Fruit fly (Drosophila melanogaster) whole organism, embryonic: ENCODE measurements around the gene Gfat2.

Experiments used
- Aef1 ChIP-seq: fragments of 200-800 bp; sonication (Bioruptor generic); IDR thresholded peaks from 3 replicates; pipeline ENCODE4 v1.3.6; 2022; ENCODE audit warnings: missing biosample characterization, missing genetic modification characterization
- Atf3 ChIP-seq: fragments of 200-800 bp; sonication (Bioruptor generic); optimal IDR thresholded peaks from 3 replicates; lab custom pipeline; 2016; ENCODE audit warnings: missing biosample characterization, missing genetic modification characterization
- Atf6 ChIP-seq: fragments of 200-800 bp; sonication (Bioruptor generic); IDR thresholded peaks from 2 replicates; pipeline ENCODE4 v1.3.6; 2022; ENCODE audit warnings: missing biosample characterization, missing genetic modification characterization
- Blimp-1 ChIP-seq: fragments of 200-800 bp; sonication (Bioruptor generic); optimal IDR thresholded peaks from 3 replicates; lab custom pipeline; 2018; ENCODE audit warnings: missing biosample characterization, missing genetic modification characterization, mild to moderate bottlenecking, moderate library complexity, missing genetic modification reagents
- CG12155 ChIP-seq: fragments of 200-800 bp; sonication (Bioruptor generic); optimal IDR thresholded peaks from 3 replicates; lab custom pipeline; 2016; ENCODE audit warnings: missing biosample characterization, missing genetic modification characterization
- CG15479 ChIP-seq: fragments of 200-800 bp; sonication (Bioruptor generic); optimal IDR thresholded peaks from 3 replicates; lab custom pipeline; 2019; ENCODE audit warnings: missing biosample characterization, mild to moderate bottlenecking, missing genetic modification characterization, moderate library complexity
- CG15696 ChIP-seq: fragments of 200-800 bp; sonication (Bioruptor generic); optimal IDR thresholded peaks from 2 replicates; lab custom pipeline; 2019; ENCODE audit warnings: missing biosample characterization, mild to moderate bottlenecking, missing genetic modification characterization, moderate library complexity
- CG16815 ChIP-seq: fragments of 200-800 bp; sonication (Bioruptor generic); optimal IDR thresholded peaks from 3 replicates; lab custom pipeline; 2017; ENCODE audit warnings: missing biosample characterization, mild to moderate bottlenecking, missing genetic modification characterization
- CG17829 ChIP-seq: fragments of 200-800 bp; optimal IDR thresholded peaks from 2 replicates; lab custom pipeline; 2019; ENCODE audit warnings: missing biosample characterization, mild to moderate bottlenecking, missing genetic modification characterization, moderate library complexity
- CG17912 ChIP-seq: fragments of 200-800 bp; sonication (Bioruptor generic); optimal IDR thresholded peaks from 2 replicates; lab custom pipeline; 2018; ENCODE audit warnings: missing biosample characterization, mild to moderate bottlenecking, missing genetic modification characterization
- CG31224 ChIP-seq: fragments of 200-800 bp; sonication (Bioruptor generic); IDR thresholded peaks from 2 replicates; pipeline ENCODE4 v1.3.6; 2022; ENCODE audit warnings: missing biosample characterization, missing genetic modification characterization
- CG3847 ChIP-seq: fragments of 200-800 bp; sonication (Bioruptor generic); IDR thresholded peaks from 2 replicates; pipeline ENCODE4 v1.3.6; 2022; ENCODE audit warnings: missing biosample characterization, missing genetic modification characterization
- CG4617 ChIP-seq: fragments of 200-800 bp; sonication (Bioruptor generic); optimal IDR thresholded peaks from 3 replicates; lab custom pipeline; 2016; ENCODE audit warnings: missing biosample characterization, missing genetic modification characterization, borderline replicate concordance
- CG8944 ChIP-seq: fragments of 200-800 bp; sonication (Bioruptor generic); optimal IDR thresholded peaks from 3 replicates; lab custom pipeline; 2016; ENCODE audit warnings: missing biosample characterization, missing genetic modification characterization
- CG9437 ChIP-seq: fragments of 200-800 bp; sonication (Bioruptor generic); optimal IDR thresholded peaks from 2 replicates; lab custom pipeline; 2018; ENCODE audit warnings: missing biosample characterization, mild to moderate bottlenecking, missing genetic modification characterization
- Chrac-16 ChIP-seq: fragments of 200-800 bp; sonication (Bioruptor generic); optimal IDR thresholded peaks from 3 replicates; lab custom pipeline; 2016; ENCODE audit warnings: missing biosample characterization, missing genetic modification characterization
- CoRest ChIP-seq: fragments of 200-800 bp; sonication (Bioruptor generic); optimal IDR thresholded peaks from 3 replicates; lab custom pipeline; 2018; ENCODE audit warnings: missing biosample characterization, mild to moderate bottlenecking, missing genetic modification characterization, moderate library complexity
- Dfd ChIP-seq, 2 experiments: fragments of >200 bp; optimal IDR thresholded peaks; 2 replicates each; lab custom pipeline; 2017; ENCODE audit warnings: missing biosample characterization in 2 of 2, missing genetic modification characterization in 2 of 2
- ERR ChIP-seq: fragments of 200-800 bp; sonication (Bioruptor generic); optimal IDR thresholded peaks from 2 replicates; lab custom pipeline; 2016; ENCODE audit warnings: missing biosample characterization, missing genetic modification characterization
- HmgZ ChIP-seq: fragments of 200-800 bp; sonication (Bioruptor generic); optimal IDR thresholded peaks from 2 replicates; lab custom pipeline; 2018; ENCODE audit warnings: missing biosample characterization, mild to moderate bottlenecking, missing genetic modification characterization
- Kr ChIP-seq: fragments of 200-800 bp; sonication (Bioruptor generic); optimal IDR thresholded peaks from 2 replicates; lab custom pipeline; 2017; ENCODE audit warnings: missing biosample characterization, mild to moderate bottlenecking, missing genetic modification characterization
- Ravus ChIP-seq: fragments of 200-800 bp; sonication (Bioruptor generic); IDR thresholded peaks from 2 replicates; pipeline ENCODE4 v1.3.6; 2022; ENCODE audit warnings: missing biosample characterization, missing genetic modification characterization
- Scr ChIP-seq: fragments of 200-800 bp; sonication (Bioruptor generic); IDR thresholded peaks from 2 replicates; pipeline ENCODE4 v1.3.6; 2022; ENCODE audit warnings: missing biosample characterization, missing genetic modification characterization; ENCODE audit not compliant: partially characterized antibody
- al ChIP-seq: fragments of 200-800 bp; sonication (Bioruptor generic); IDR thresholded peaks from 2 replicates; pipeline ENCODE4 v1.3.6; 2022; ENCODE audit warnings: missing biosample characterization, missing genetic modification characterization
- cg ChIP-seq: fragments of 200-800 bp; sonication (Bioruptor generic); optimal IDR thresholded peaks from 3 replicates; lab custom pipeline; 2019; ENCODE audit warnings: missing biosample characterization, mild to moderate bottlenecking, missing genetic modification characterization, moderate library complexity
- chinmo ChIP-seq: fragments of 200-800 bp; sonication (Bioruptor generic); IDR thresholded peaks from 4 replicates; pipeline ENCODE4 v1.3.6; 2022; ENCODE audit warnings: missing biosample characterization, missing genetic modification characterization; ENCODE audit not compliant: partially characterized antibody
- cwo ChIP-seq: fragments of 200-800 bp; sonication (Bioruptor generic); optimal IDR thresholded peaks from 3 replicates; lab custom pipeline; 2017; ENCODE audit warnings: missing biosample characterization, missing genetic modification characterization, mild to moderate bottlenecking, moderate library complexity, missing genetic modification reagents
- dimm ChIP-seq: fragments of 200-800 bp; sonication (Bioruptor generic); IDR thresholded peaks from 2 replicates; pipeline ENCODE4 v1.3.6; 2022; ENCODE audit warnings: missing biosample characterization, missing genetic modification characterization
- eve ChIP-seq, 2 experiments: fragments of >200 bp; optimal IDR thresholded peaks; 2 replicates each; lab custom pipeline; 2017; ENCODE audit warnings: missing biosample characterization in 2 of 2, missing genetic modification characterization in 2 of 2
- fru ChIP-seq: fragments of >200 bp; optimal IDR thresholded peaks from 2 replicates; lab custom pipeline; 2017
- gcm ChIP-seq: fragments of 200-800 bp; sonication (Bioruptor generic); optimal IDR thresholded peaks from 2 replicates; lab custom pipeline; 2019; ENCODE audit warnings: missing biosample characterization, mild to moderate bottlenecking, missing genetic modification characterization, moderate library complexity
- hkb ChIP-seq, 2 experiments: fragments of 200-800 bp in 1 of 2; fragments of >200 bp in 1 of 2; sonication (Bioruptor generic) in 1 of 2; IDR thresholded peaks in 1 of 2; optimal IDR thresholded peaks in 1 of 2; 2 replicates each; pipeline versions ENCODE4 v1.3.6 to Lab custom; 2017 to 2022; ENCODE audit warnings: missing biosample characterization in 1 of 2, missing genetic modification characterization in 1 of 2
- insv ChIP-seq, 2 experiments: fragments of 200-800 bp; sonication (Bioruptor generic); optimal IDR thresholded peaks; 3 replicates each; lab custom pipeline; 2016 to 2018; ENCODE audit warnings: missing biosample characterization in 2 of 2, missing genetic modification characterization in 2 of 2
- jing ChIP-seq: fragments of 200-800 bp; sonication (Bioruptor generic); optimal IDR thresholded peaks from 2 replicates; lab custom pipeline; 2018; ENCODE audit warnings: missing biosample characterization, mild to moderate bottlenecking, missing genetic modification characterization
- klu ChIP-seq: fragments of 200-800 bp; sonication (Bioruptor generic); IDR thresholded peaks from 2 replicates; pipeline ENCODE4 v1.3.6; 2022; ENCODE audit warnings: missing biosample characterization, missing genetic modification characterization
- mirr ChIP-seq: fragments of 200-800 bp; sonication (Bioruptor generic); optimal IDR thresholded peaks from 3 replicates; lab custom pipeline; 2018; ENCODE audit warnings: missing biosample characterization, mild to moderate bottlenecking, missing genetic modification characterization
- odd ChIP-seq: fragments of 200-800 bp; sonication (Bioruptor generic); optimal IDR thresholded peaks from 2 replicates; lab custom pipeline; 2017; ENCODE audit warnings: missing biosample characterization, mild to moderate bottlenecking, missing genetic modification characterization
- peb ChIP-seq: fragments of 200-800 bp; sonication (Bioruptor generic); IDR thresholded peaks from 2 replicates; pipeline ENCODE4 v1.3.6; 2022; ENCODE audit warnings: missing biosample characterization, missing genetic modification characterization
- schlank ChIP-seq: fragments of 200-800 bp; sonication (Bioruptor generic); optimal IDR thresholded peaks from 2 replicates; lab custom pipeline; 2018; ENCODE audit warnings: missing biosample characterization, mild to moderate bottlenecking, missing genetic modification characterization
- so ChIP-seq: fragments of 200-800 bp; sonication (Bioruptor generic); IDR thresholded peaks from 3 replicates; pipeline ENCODE4 v1.3.6; 2022; ENCODE audit warnings: missing biosample characterization, missing genetic modification characterization
- stc ChIP-seq: fragments of 200-800 bp; sonication (Bioruptor generic); IDR thresholded peaks from 2 replicates; pipeline ENCODE4 v1.3.6; 2022; ENCODE audit warnings: missing biosample characterization, missing genetic modification characterization
- tna ChIP-seq: fragments of 200-800 bp; sonication (Bioruptor generic); IDR thresholded peaks from 2 replicates; pipeline ENCODE4 v1.3.6; 2022; ENCODE audit warnings: missing biosample characterization, missing genetic modification characterization; ENCODE audit not compliant: partially characterized antibody
- toy ChIP-seq: fragments of 200-800 bp; sonication (Bioruptor generic); IDR thresholded peaks from 2 replicates; pipeline ENCODE4 v1.3.6; 2022; ENCODE audit warnings: missing biosample characterization, missing genetic modification characterization
- tx ChIP-seq: fragments of 200-800 bp; sonication (Bioruptor generic); optimal IDR thresholded peaks from 2 replicates; lab custom pipeline; 2016; ENCODE audit warnings: missing biosample characterization, missing genetic modification characterization
- vnd ChIP-seq: fragments of 200-800 bp; sonication (Bioruptor generic); IDR thresholded peaks from 3 replicates; pipeline ENCODE4 v1.3.6; 2022; ENCODE audit warnings: missing biosample characterization, missing genetic modification characterization; ENCODE audit not compliant: partially characterized antibody

Gfat2 gene

DNA sequence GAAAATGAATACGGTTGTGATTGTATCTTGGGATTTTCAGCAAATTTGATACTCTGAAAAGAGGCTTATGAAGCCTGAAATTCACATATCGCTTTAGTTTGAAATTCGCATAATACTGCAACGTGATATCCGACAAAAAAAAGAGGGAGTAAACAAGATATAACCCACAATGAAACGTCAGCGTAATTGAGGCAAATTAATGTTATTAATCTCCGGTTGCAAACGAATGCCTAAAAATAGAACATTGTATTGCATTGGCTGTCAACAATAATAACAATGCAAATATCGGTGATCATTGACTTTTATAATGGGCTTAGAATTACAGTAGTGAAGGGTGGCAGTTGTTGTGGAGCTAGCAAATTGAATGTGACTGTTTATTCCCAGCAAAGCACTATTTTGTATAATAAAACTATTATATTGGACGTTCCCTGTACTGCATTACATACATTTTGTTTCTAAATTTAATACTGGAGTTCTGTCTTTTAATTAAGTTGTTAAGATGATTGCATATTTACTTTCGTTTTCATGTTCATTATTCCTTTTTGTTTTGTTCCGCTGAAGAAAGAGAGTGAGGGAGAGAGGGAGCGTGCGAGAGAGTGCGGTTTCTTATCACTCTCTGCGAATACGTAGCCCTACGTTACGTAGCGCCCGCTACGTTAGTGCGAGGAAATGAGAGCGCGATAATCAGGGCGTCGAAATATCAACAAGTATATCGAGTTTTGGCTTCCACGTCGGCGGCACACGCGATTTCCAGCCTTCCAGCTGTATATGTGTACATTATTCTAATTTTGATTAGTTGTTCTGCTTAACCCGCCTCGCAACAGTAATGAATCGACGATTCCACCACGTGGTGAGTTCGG is 9.1 kb downstream of the Gfat2 start (continued):
- TF ChIP-seq CG17829 (tag; lab: Kevin White, UChicago) = peak; percentile 11
- TF ChIP-seq mirr (GFP tag; lab: Kevin White, UChicago) = peak; percentile 62
- TF ChIP-seq CG15479 = peak; percentile 50
- peak; percentile 21 for TF ChIP-seq HmgZ (tag; lab: Kevin White, UChicago)
- peak; percentile 88 for TF ChIP-seq Blimp-1
- TF ChIP-seq Atf6 (GFP tag; lab: Robert Waterston, UW) = peak; percentile 25; the same call in 1 of the 2 replicates
- no peak for TF ChIP-seq CG12155 (GFP tag; lab: Kevin White, UChicago)

DNA sequence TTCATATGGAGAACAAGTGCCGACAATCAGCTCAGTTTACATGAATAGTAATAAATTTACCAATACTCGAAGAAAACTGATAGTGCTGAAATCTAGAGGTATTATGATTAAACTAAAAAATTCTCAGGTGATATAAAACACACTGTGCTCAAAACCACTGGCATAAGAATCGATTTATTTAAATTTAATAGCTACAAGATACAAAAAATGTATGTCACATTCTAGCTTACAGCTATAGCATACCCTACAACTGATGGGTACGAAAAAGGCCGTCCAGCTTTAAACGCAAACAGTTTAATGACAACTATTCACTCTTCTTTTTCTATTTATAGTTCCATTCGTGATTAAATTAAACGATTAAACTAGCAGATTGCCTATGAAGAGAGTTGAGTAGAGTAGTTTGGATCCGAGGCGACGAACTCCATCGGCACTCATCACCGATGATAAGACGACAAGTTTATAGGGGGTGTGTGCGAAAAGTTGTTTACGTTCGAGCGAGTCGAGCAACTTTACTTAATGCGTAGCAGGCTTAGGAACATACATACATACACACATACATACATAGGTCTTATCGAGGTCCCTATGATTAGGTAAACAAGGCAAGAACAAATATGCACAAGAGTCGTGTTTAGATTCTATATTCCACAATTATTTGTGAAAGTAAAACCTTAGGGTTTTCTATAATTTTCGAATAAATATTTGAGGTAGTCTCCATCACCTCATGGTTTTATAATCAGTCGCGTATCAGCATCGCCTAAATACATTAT is 10.6 kb downstream of the Gfat2 start:
- TF ChIP-seq Kr (GFP tag; lab: Kevin White, UChicago) (peak; percentile 89), odd (GFP tag; lab: Kevin White, UChicago) (peak; percentile 56), cg (peak; percentile 1), gcm (peak; percentile 45), hkb (optimal IDR thresholded peaks at IDR 0.05; lab: Kevin White, UChicago) (no peak), hkb (GFP tag; IDR thresholded peaks at IDR 0.05; lab: Robert Waterston, UW) (peak; percentile 51), schlank (tag; lab: Kevin White, UChicago) (peak; percentile 60), so (GFP tag; lab: Robert Waterston, UW) (peak; percentile 53; the same call in 2 of the 3 replicates), vnd (no peak), ERR (GFP tag; lab: Kevin White, UChicago) (peak; percentile 52), peb (peak; percentile 53), CG15696 (tag; lab: Kevin White, UChicago) (peak; percentile 94), tx (GFP tag; lab: Kevin White, UChicago) (peak; percentile 41), CG3847 (peak; percentile 57), CG17912 (GFP tag; lab: Kevin White, UChicago) (no peak), stc (GFP tag; lab: Robert Waterston, UW) (peak; percentile 59), toy (GFP tag; lab: Robert Waterston, UW) (peak; percentile 49; the same call in 1 of the 2 replicates), dimm (GFP tag; lab: Robert Waterston, UW) (no peak), CG9437 (GFP tag; lab: Kevin White, UChicago) (peak; percentile 57), eve (GFP tag; optimal IDR thresholded peaks at IDR 0.05; lab: Kevin White, UChicago) (peak in 1 of 2 experiments; percentile 2), CG8944 (peak; percentile 73), chinmo (GFP tag; lab: Robert Waterston, UW) (0 out of 4 replicates have a peak, but pooled peaks have one; percentile 12), insv (GFP tag; optimal IDR thresholded peaks at IDR 0.05; lab: Kevin White, UChicago) (peak in 1 of 2 experiments; percentile 46), CG16815 (peak; percentile 38), klu (GFP tag; lab: Robert Waterston, UW) (no peak), Dfd (GFP tag; optimal IDR thresholded peaks at IDR 0.05; lab: Kevin White, UChicago) (no peak), cwo (GFP tag; lab: Kevin White, UChicago) (peak; percentile 81), CG4617 (no peak), Ravus (GFP tag; lab: Robert Waterston, UW) (peak; percentile 16), Aef1 (peak; percentile 66), Chrac-16 (GFP tag; lab: Kevin White, UChicago) (peak; percentile 36), al (GFP tag; lab: Robert Waterston, UW) (peak; percentile 80), CG31224 (peak; percentile 66), Scr (GFP tag; lab: Robert Waterston, UW) (no peak), jing (GFP tag; lab: Kevin White, UChicago) (no peak), fru (lab: Kevin White, UChicago) (no peak), Atf3 (peak; percentile 16), tna (no peak), CoRest (tag; lab: Kevin White, UChicago) (peak; percentile 54)
